Worm (Caenorhabditis elegans) whole organism, late embryonic: ENCODE results near the gene eif-2D.

Experiments
- C38D4.7 ChIP-seq: fragments of 200-800 bp; sonication (Bioruptor generic); optimal IDR thresholded peaks from 2 replicates; lab custom pipeline; 2018; ENCODE audit warnings: mild to moderate bottlenecking, missing genetic modification characterization, moderate library complexity, missing compliant biosample characterization
- ceh-9 ChIP-seq: sonication (generic microtip); optimal IDR thresholded peaks from 2 replicates; lab custom pipeline; 2016; ENCODE audit warnings: mild to moderate bottlenecking, missing genetic modification characterization, inconsistent platforms, missing compliant biosample characterization
- nhr-11 ChIP-seq: fragments of 150-350 bp; optimal IDR thresholded peaks from 2 replicates; lab custom pipeline; 2014; ENCODE audit warnings: missing biosample characterization, missing genetic modification characterization

ce11 chrII:5696218-5696617 is 4.7 kb downstream of the eif-2D start:
- TF ChIP-seq ceh-9 = no peak
- no peak for TF ChIP-seq C38D4.7 (GFP tag; lab: Kevin White, UChicago)
- TF ChIP-seq nhr-11 = no peak
